Worm (Caenorhabditis elegans) whole organism, L4 larva: ENCODE measurements around the gene hif-1.
A peak's percentile ranks its signal among the peaks of the same experiment; 100 is the strongest.

ENCODE experiments used
- Y48G9A.11 ChIP-seq: fragments of 200-800 bp; sonication (Bioruptor generic); IDR thresholded peaks from 2 replicates; pipeline ENCODE4 v1.3.6; 2022; ENCODE audit warnings: missing genetic modification reagents, missing genetic modification characterization, missing compliant biosample characterization
- ZK546.5 ChIP-seq, 2 experiments: sonication (generic microtip); optimal IDR thresholded peaks; 2 replicates each; lab custom pipeline; 2017; ENCODE audit warnings: missing biosample characterization in 2 of 2, missing genetic modification characterization in 2 of 2
- aha-1 ChIP-seq: fragments of 150-350 bp; peaks from one replicate; lab custom pipeline; 2014; ENCODE audit warnings: missing biosample characterization, missing genetic modification characterization
- aly-2 ChIP-seq: sonication (generic microtip); optimal IDR thresholded peaks from 2 replicates; lab custom pipeline; 2018; ENCODE audit warnings: missing biosample characterization, missing genetic modification characterization
- ceh-20 ChIP-seq: fragments of 200-800 bp; sonication (Bioruptor generic); IDR thresholded peaks from 2 replicates; pipeline ENCODE4 v1.3.6; 2022; ENCODE audit warnings: missing genetic modification reagents, missing genetic modification characterization, missing compliant biosample characterization
- ceh-44 ChIP-seq: fragments of 200-800 bp; sonication (Bioruptor generic); IDR thresholded peaks from 2 replicates; pipeline ENCODE4 v1.3.6; 2022; ENCODE audit warnings: missing genetic modification reagents, missing genetic modification characterization, missing compliant biosample characterization
- ceh-62 ChIP-seq: sonication (generic microtip); optimal IDR thresholded peaks from 2 replicates; lab custom pipeline; 2017; ENCODE audit warnings: missing biosample characterization, missing genetic modification characterization
- ces-1 ChIP-seq: fragments of 150-350 bp; sonication (generic microtip); optimal IDR thresholded peaks from 4 replicates; lab custom pipeline; 2014; ENCODE audit warnings: missing biosample characterization, missing genetic modification reagents, missing genetic modification characterization
- daf-16 ChIP-seq, 3 experiments: sonication (generic microtip); optimal IDR thresholded peaks; 2 replicates each; lab custom pipeline; 2016 to 2017; ENCODE audit warnings: missing genetic modification characterization in 3 of 3, missing genetic modification reagents in 3 of 3, mild to moderate bottlenecking in 2 of 3, missing compliant biosample characterization in 2 of 3, missing biosample characterization in 1 of 3, moderate library complexity in 1 of 3
- dmd-6 ChIP-seq: fragments of 200-800 bp; sonication (Bioruptor generic); IDR thresholded peaks from 2 replicates; pipeline ENCODE4 v1.3.6; 2022; ENCODE audit warnings: missing genetic modification reagents, missing genetic modification characterization, missing compliant biosample characterization
- dmd-8 ChIP-seq: fragments of 200-800 bp; sonication (Bioruptor generic); IDR thresholded peaks from 2 replicates; pipeline ENCODE4 v1.3.6; 2022; ENCODE audit warnings: missing genetic modification characterization, missing compliant biosample characterization
- dmd-9 ChIP-seq: fragments of 200-800 bp; sonication (Bioruptor generic); IDR thresholded peaks from 2 replicates; pipeline ENCODE4 v1.3.6; 2022; ENCODE audit warnings: missing genetic modification reagents, missing genetic modification characterization, missing compliant biosample characterization
- dpl-1 ChIP-seq: fragments of 150-350 bp; optimal IDR thresholded peaks from 2 replicates; lab custom pipeline; 2014; ENCODE audit warnings: missing biosample characterization, missing genetic modification reagents, missing genetic modification characterization
- duxl-1 ChIP-seq: sonication (generic microtip); optimal IDR thresholded peaks from 2 replicates; lab custom pipeline; 2016; ENCODE audit warnings: mild to moderate bottlenecking, missing genetic modification characterization, moderate library complexity, missing compliant biosample characterization; ENCODE audit not compliant: poor library complexity
- dve-1 ChIP-seq: sonication (generic microtip); optimal IDR thresholded peaks from 2 replicates; lab custom pipeline; 2017; ENCODE audit warnings: antibody characterized with exemption, mild to moderate bottlenecking, missing genetic modification characterization, missing compliant biosample characterization; ENCODE audit not compliant: insufficient read depth
- egl-43 ChIP-seq: fragments of 200-800 bp; sonication (Bioruptor generic); IDR thresholded peaks from 2 replicates; pipeline ENCODE4 v1.3.6; 2022; ENCODE audit warnings: missing genetic modification reagents, missing genetic modification characterization, missing compliant biosample characterization
- gei-8 ChIP-seq: fragments of 200-800 bp; sonication (Bioruptor generic); optimal IDR thresholded peaks from 2 replicates; lab custom pipeline; 2018; ENCODE audit warnings: mild to moderate bottlenecking, missing genetic modification characterization, missing compliant biosample characterization
- hif-1 ChIP-seq, 2 experiments: sonication (generic microtip); optimal IDR thresholded peaks; 2 replicates each; lab custom pipeline; 2016 to 2017; ENCODE audit warnings: missing compliant biosample characterization in 2 of 2, missing genetic modification characterization in 2 of 2, missing genetic modification reagents in 2 of 2, missing genotype in 2 of 2, mild to moderate bottlenecking in 1 of 2
- hlh-11 ChIP-seq: fragments of 200-800 bp; sonication (Bioruptor generic); optimal IDR thresholded peaks from 2 replicates; lab custom pipeline; 2018; ENCODE audit warnings: mild to moderate bottlenecking, missing genetic modification characterization, missing compliant biosample characterization
- hlh-30 ChIP-seq: sonication (generic microtip); optimal IDR thresholded peaks from 2 replicates; lab custom pipeline; 2017; ENCODE audit warnings: antibody characterized with exemption, mild to moderate bottlenecking, missing genetic modification characterization, missing compliant biosample characterization; ENCODE audit not compliant: insufficient read depth
- hmg-1.1 ChIP-seq: fragments of 200-800 bp; sonication (Bioruptor generic); IDR thresholded peaks from 2 replicates; pipeline ENCODE4 v1.3.6; 2022; ENCODE audit warnings: missing genetic modification reagents, missing genetic modification characterization, missing compliant biosample characterization
- lin-1 ChIP-seq: fragments of 200-800 bp; sonication (Bioruptor generic); IDR thresholded peaks from 2 replicates; pipeline ENCODE4 v1.3.6; 2022; ENCODE audit warnings: missing genetic modification reagents, missing genetic modification characterization, missing compliant biosample characterization
- lin-29 ChIP-seq: fragments of 200-800 bp; sonication (Bioruptor generic); IDR thresholded peaks from 2 replicates; pipeline ENCODE4 v1.3.6; 2022; ENCODE audit warnings: missing genetic modification reagents, missing genetic modification characterization, missing compliant biosample characterization
- madf-5 ChIP-seq, 2 experiments: fragments of 200-800 bp; sonication (Bioruptor generic); IDR thresholded peaks; 2 replicates each; pipeline ENCODE4 v1.3.6; 2022; ENCODE audit warnings: missing compliant biosample characterization in 2 of 2, missing genetic modification characterization in 2 of 2
- madf-9 ChIP-seq: fragments of 200-800 bp; sonication (Bioruptor generic); conservative IDR thresholded peaks from 2 replicates; pipeline ENCODE4 v1.3.6; 2022; ENCODE audit warnings: missing genetic modification reagents, missing genetic modification characterization, missing compliant biosample characterization
- mdl-1 ChIP-seq, 2 experiments: fragments of 150-350 bp in 1 of 2; sonication (generic microtip) in 1 of 2; optimal IDR thresholded peaks; 2 replicates each; lab custom pipeline; 2014 to 2017; ENCODE audit warnings: missing biosample characterization in 2 of 2, missing genetic modification characterization in 2 of 2
- mxl-2 ChIP-seq: fragments of 200-800 bp; sonication (Bioruptor generic); conservative IDR thresholded peaks from 2 replicates; pipeline ENCODE4 v1.3.6; 2022; ENCODE audit warnings: missing genetic modification reagents, missing genetic modification characterization, missing compliant biosample characterization
- nhr-11 ChIP-seq: fragments of 150-350 bp; optimal IDR thresholded peaks from 2 replicates; lab custom pipeline; 2014; ENCODE audit warnings: missing biosample characterization, missing genetic modification characterization
- nhr-28 ChIP-seq: fragments of 150-350 bp; optimal IDR thresholded peaks from 2 replicates; lab custom pipeline; 2014; ENCODE audit warnings: missing biosample characterization, missing genetic modification characterization
- nhr-48 ChIP-seq: sonication (generic microtip); optimal IDR thresholded peaks from 2 replicates; lab custom pipeline; 2016; ENCODE audit warnings: mild to moderate bottlenecking, missing genetic modification characterization, missing compliant biosample characterization
- nhr-77 ChIP-seq: fragments of 150-350 bp; optimal IDR thresholded peaks from 2 replicates; lab custom pipeline; 2014; ENCODE audit warnings: missing biosample characterization, missing genetic modification characterization
- pha-4 ChIP-seq, 2 experiments: fragments of 150-350 bp in 1 of 2; fragments of 200-800 bp in 1 of 2; sonication (Bioruptor generic) in 1 of 2; IDR thresholded peaks in 1 of 2; optimal IDR thresholded peaks in 1 of 2; 2 replicates each; pipeline versions ENCODE4 v1.3.6 to Lab custom; 2014 to 2022; ENCODE audit warnings: missing genetic modification characterization in 2 of 2, missing genetic modification reagents in 2 of 2, missing biosample characterization in 1 of 2, missing compliant biosample characterization in 1 of 2
- php-3 ChIP-seq: fragments of 200-800 bp; sonication (Bioruptor generic); IDR thresholded peaks from 2 replicates; pipeline ENCODE4 v1.3.6; 2022; ENCODE audit warnings: missing genetic modification reagents, missing genetic modification characterization, missing compliant biosample characterization
- pqm-1 ChIP-seq: sonication (generic microtip); optimal IDR thresholded peaks from 2 replicates; lab custom pipeline; 2017; ENCODE audit warnings: missing biosample characterization, missing genetic modification characterization
- rbr-2 ChIP-seq: sonication (generic microtip); optimal IDR thresholded peaks from 2 replicates; lab custom pipeline; 2016; ENCODE audit warnings: missing genotype, missing genetic modification characterization, missing compliant biosample characterization
- set-16 ChIP-seq: fragments of 200-800 bp; sonication (Bioruptor generic); IDR thresholded peaks from 2 replicates; pipeline ENCODE4 v1.3.6; 2022; ENCODE audit warnings: missing genetic modification reagents, missing genetic modification characterization, missing compliant biosample characterization
- skn-1 ChIP-seq: fragments of 150-350 bp; optimal IDR thresholded peaks from 2 replicates; lab custom pipeline; 2014; ENCODE audit warnings: missing biosample characterization, missing genetic modification characterization
- unc-62 ChIP-seq, 3 experiments: fragments of 150-350 bp in 1 of 3; sonication (generic microtip); optimal IDR thresholded peaks in 2 of 3; peaks in 1 of 3; 1 replicate in 1 of 3; 2 replicates in 2 of 3; lab custom pipeline; 2014 to 2017; ENCODE audit warnings: missing biosample characterization in 3 of 3, missing genetic modification characterization in 3 of 3, missing genetic modification reagents in 3 of 3, missing genotype in 1 of 3
- zag-1 ChIP-seq: fragments of 150-350 bp; optimal IDR thresholded peaks from 2 replicates; lab custom pipeline; 2014; ENCODE audit warnings: missing biosample characterization, missing genetic modification characterization
- ztf-11 ChIP-seq: fragments of 150-350 bp; optimal IDR thresholded peaks from 2 replicates; lab custom pipeline; 2014; ENCODE audit warnings: missing biosample characterization, missing genetic modification characterization

hif-1 gene

ce11 chrV:20792371-20792890 lies 12.2 kb downstream of the hif-1 start, which contains the start of gene Y44A6D.3:
Y44A6D.3 (minus strand) TSS chrV:20792421.
- TF ChIP-seq hlh-11 (peak; percentile 66), pqm-1 (tag; lab: Kevin White, UChicago) (peak; percentile 5), dmd-8 (GFP tag; lab: Robert Waterston, UW) (no peak), aha-1 (tag; lab: Kevin White, UChicago) (peak; percentile 7), ceh-44 (GFP tag; lab: Robert Waterston, UW) (0 out of 2 replicates have a peak, but pooled peaks have one; percentile 39), nhr-28 (peak; percentile 36), duxl-1 (tag; lab: Kevin White, UChicago) (no peak), hlh-30 (peak; percentile 3), dve-1 (tag; lab: Kevin White, UChicago) (peak; percentile 66), dpl-1 (GFP tag; lab: Kevin White, UChicago) (no peak), daf-16 (GFP tag; optimal IDR thresholded peaks at IDR 0.05; lab: Kevin White, UChicago) (no peak), daf-16 (tag; optimal IDR thresholded peaks at IDR 0.05; lab: Kevin White, UChicago) (peak; percentile 12)

- TF ChIP-seq hif-1 (tag; optimal IDR thresholded peaks at IDR 0.05; lab: Kevin White, UChicago) (peak in 1 of 2 experiments; percentile 73), hlh-30 (peak; percentile 71), nhr-28 (peak; percentile 19), set-16 (peak; percentile 74), ces-1 (GFP tag; lab: Kevin White, UChicago) (no peak), dve-1 (tag; lab: Kevin White, UChicago) (peak; percentile 78), php-3 (no peak), pha-4 (GFP tag; IDR thresholded peaks at IDR 0.05; lab: Robert Waterston, UW) (peak; percentile 48; the same call in 1 of the 2 replicates), pha-4 (tag; optimal IDR thresholded peaks at IDR 0.05; lab: Kevin White, UChicago) (no peak), skn-1 (tag; lab: Kevin White, UChicago) (no peak), nhr-77 (tag; lab: Kevin White, UChicago) (peak; percentile 10), gei-8 (GFP tag; lab: Kevin White, UChicago) (no peak), hlh-11 (peak; percentile 79), pqm-1 (tag; lab: Kevin White, UChicago) (peak; percentile 47), ztf-11 (no peak), nhr-11 (tag; lab: Kevin White, UChicago) (peak; percentile 59), aly-2 (tag; lab: Kevin White, UChicago) (no peak), mdl-1 (tag; optimal IDR thresholded peaks at IDR 0.05; lab: Kevin White, UChicago) (no peak), zag-1 (tag; lab: Kevin White, UChicago) (no peak), aha-1 (tag; lab: Kevin White, UChicago) (peak; percentile 22), unc-62 (GFP tag; optimal IDR thresholded peaks at IDR 0.05 in 1 of 2; lab: Kevin White, UChicago) (peak in 1 of 2 experiments; percentile 23), unc-62 (tag; optimal IDR thresholded peaks at IDR 0.05; lab: Kevin White, UChicago) (no peak), daf-16 (GFP tag; optimal IDR thresholded peaks at IDR 0.05; lab: Kevin White, UChicago) (no peak), daf-16 (tag; optimal IDR thresholded peaks at IDR 0.05; lab: Kevin White, UChicago) (peak; percentile 46), lin-29 (GFP tag; lab: Robert Waterston, UW) (no peak), lin-1 (0 out of 2 replicates have a peak, but pooled peaks have one; percentile 29), rbr-2 (tag; lab: Kevin White, UChicago) (peak; percentile 9), Y48G9A.11 (GFP tag; lab: Robert Waterston, UW) (no peak), nhr-48 (tag; lab: Kevin White, UChicago) (no peak), ZK546.5 (tag; optimal IDR thresholded peaks at IDR 0.05; lab: Kevin White, UChicago) (no peak), madf-5 (GFP tag; IDR thresholded peaks at IDR 0.05; lab: Robert Waterston, UW) (no peak), hmg-1.1 (GFP tag; lab: Robert Waterston, UW) (0 out of 2 replicates have a peak, but pooled peaks have one; percentile 21), ceh-20 (GFP tag; lab: Robert Waterston, UW) (no peak), dmd-9 (GFP tag; lab: Robert Waterston, UW) (no peak), dmd-6 (GFP tag; lab: Robert Waterston, UW) (peak; percentile 39; the same call in 1 of the 2 replicates), egl-43 (GFP tag; lab: Robert Waterston, UW) (0 out of 2 replicates have a peak, but pooled peaks have one; percentile 53), madf-9 (no peak), ceh-62 (no peak), mxl-2 (GFP tag; lab: Robert Waterston, UW) (no peak)
Observed at ce11 chrV:20793761-20794160, 13.6 kb downstream of the hif-1 start.
